Fruit fly (Drosophila melanogaster): ENCODE results near the gene CG7824.

Gene CG7824

dm6 chr3R:29868676-29869349, 10.1 kb upstream of the CG7824 start, which contains the start of gene Zip99C (continued):
- peak; percentile 11 for TF ChIP-seq CG7839 (tag; optimal IDR thresholded peaks at IDR 0.05)
- no peak for TF ChIP-seq bigmax (GFP tag; optimal IDR thresholded peaks at IDR 0.05)
- peak; percentile 63 for TF ChIP-seq CTCF (GFP tag; optimal IDR thresholded peaks at IDR 0.05)
- TF ChIP-seq esg (GFP tag; conservative IDR thresholded peaks at IDR 0.05), result no peak
- TF ChIP-seq Optix (GFP tag; IDR thresholded peaks at IDR 0.05), result no peak
- TF ChIP-seq fd3F (GFP tag; optimal IDR thresholded peaks at IDR 0.05), result no peak
- peak; percentile 86 for TF ChIP-seq Med (GFP tag)
- TF ChIP-seq CG42726 (GFP tag; IDR thresholded peaks at IDR 0.05; ENCODE audit: partially characterized antibody), result peak; percentile 8
- no peak for TF ChIP-seq CG6765 (GFP tag; optimal IDR thresholded peaks at IDR 0.05)
- TF ChIP-seq Dek (tag; optimal IDR thresholded peaks at IDR 0.05), result no peak
- TF ChIP-seq CG9817 (tag; optimal IDR thresholded peaks at IDR 0.05), result peak; percentile 36
- no peak for TF ChIP-seq sc (optimal IDR thresholded peaks at IDR 0.05)
- TF ChIP-seq sc (GFP tag; optimal IDR thresholded peaks at IDR 0.05), result no peak
- no peak for TF ChIP-seq Abd-B (GFP tag; optimal IDR thresholded peaks at IDR 0.05)
- TF ChIP-seq CG1233 (GFP tag; optimal IDR thresholded peaks at IDR 0.05), result no peak
- TF ChIP-seq trh (GFP tag; optimal IDR thresholded peaks at IDR 0.05), result no peak
- no peak for TF ChIP-seq crc (GFP tag; optimal IDR thresholded peaks at IDR 0.05)
- TF ChIP-seq emc (GFP tag; optimal IDR thresholded peaks at IDR 0.05), result no peak
- TF ChIP-seq TFAM (GFP tag; optimal IDR thresholded peaks at IDR 0.05), result no peak
- TF ChIP-seq hth (optimal IDR thresholded peaks at IDR 0.05), result no peak
- TF ChIP-seq CG2678 (tag; optimal IDR thresholded peaks at IDR 0.05), result peak; percentile 55
- TF ChIP-seq Dad (GFP tag; optimal IDR thresholded peaks at IDR 0.05), result peak; percentile 2
- TF ChIP-seq hb (GFP tag; IDR thresholded peaks at IDR 0.05; ENCODE audit: partially characterized antibody), result peak; percentile 83
- TF ChIP-seq caup (GFP tag; optimal IDR thresholded peaks at IDR 0.05; ENCODE audit: severe bottlenecking), result peak; percentile 6
- no peak for TF ChIP-seq kah (GFP tag; optimal IDR thresholded peaks at IDR 0.05)
- TF ChIP-seq CG13624 (GFP tag; optimal IDR thresholded peaks at IDR 0.05), result no peak
- peak; percentile 9 for TF ChIP-seq CG33213 (GFP tag; optimal IDR thresholded peaks at IDR 0.05)
- peak; percentile 46 for TF ChIP-seq ind (GFP tag; optimal IDR thresholded peaks at IDR 0.05)
- no peak for TF ChIP-seq CG6813 (GFP tag; optimal IDR thresholded peaks at IDR 0.05)
- TF ChIP-seq cg (GFP tag; optimal IDR thresholded peaks at IDR 0.05), result no peak
- peak; percentile 27 for TF ChIP-seq PHDP (tag; optimal IDR thresholded peaks at IDR 0.05)
- TF ChIP-seq CG43689 (GFP tag; IDR thresholded peaks at IDR 0.05), result no peak
- no peak for TF ChIP-seq CG6689 (GFP tag; IDR thresholded peaks at IDR 0.05)
- TF ChIP-seq sd (tag; optimal IDR thresholded peaks at IDR 0.05), result peak; percentile 89
- TF ChIP-seq CG17359 (tag; optimal IDR thresholded peaks at IDR 0.05), result no peak
- TF ChIP-seq Max (GFP tag; optimal IDR thresholded peaks at IDR 0.05), result peak; percentile 55
- peak; percentile 63 for TF ChIP-seq Sin3A (optimal IDR thresholded peaks at IDR 0.05)
- TF ChIP-seq maf-S (GFP tag; optimal IDR thresholded peaks at IDR 0.05), result no peak
- TF ChIP-seq amos (GFP tag; IDR thresholded peaks at IDR 0.05; ENCODE audit: partially characterized antibody), result peak; percentile 95
- peak; percentile 6 for TF ChIP-seq gro (GFP tag; optimal IDR thresholded peaks at IDR 0.05)
- peak; percentile 15 for TF ChIP-seq luna (GFP tag; optimal IDR thresholded peaks at IDR 0.05)
- no peak for TF ChIP-seq jigr1 (GFP tag; IDR thresholded peaks at IDR 0.05)
- TF ChIP-seq odd (GFP tag; optimal IDR thresholded peaks at IDR 0.05), result no peak
- TF ChIP-seq Dip2 (GFP tag; IDR thresholded peaks at IDR 0.05), result no peak
- no peak for TF ChIP-seq peb (GFP tag; IDR thresholded peaks at IDR 0.05)
- no peak for TF ChIP-seq Hr51 (GFP tag; optimal IDR thresholded peaks at IDR 0.05)
- TF ChIP-seq ap (GFP tag; IDR thresholded peaks at IDR 0.05), result no peak
- peak; percentile 50 for TF ChIP-seq YL-1 (GFP tag; optimal IDR thresholded peaks at IDR 0.05)
- TF ChIP-seq cas (GFP tag; IDR thresholded peaks at IDR 0.05), result no peak
- no peak for TF ChIP-seq CG6683 (GFP tag; optimal IDR thresholded peaks at IDR 0.05)
- TF ChIP-seq yki (optimal IDR thresholded peaks at IDR 0.05), result no peak
- TF ChIP-seq C15 (GFP tag; IDR thresholded peaks at IDR 0.05), result no peak
